Fruit fly (Drosophila melanogaster): ENCODE measurements around the gene twin.

twin gene

dm6 chr3R:24229870-24230422 is 8.2 kb upstream of the twin start, which contains the start of gene Spase22-23:
Spase22-23 (minus strand) TSS chr3R:24230035.
- no peak for TF ChIP-seq ttk (optimal IDR thresholded peaks at IDR 0.05)
- no peak for TF ChIP-seq h (optimal IDR thresholded peaks at IDR 0.05)
- TF ChIP-seq insv (optimal IDR thresholded peaks at IDR 0.05): no peak
- no peak for TF ChIP-seq Sin3A (optimal IDR thresholded peaks at IDR 0.05)
- no peak for TF ChIP-seq Myc (optimal IDR thresholded peaks at IDR 0.05)
- no peak for TF ChIP-seq psq (optimal IDR thresholded peaks at IDR 0.05)

dm6 chr3R:24228675-24229074 is 6.9 kb upstream of the twin start, which contains the start of gene Acp95EF:
Acp95EF (plus strand) TSS chr3R:24228975.
- TF ChIP-seq insv (optimal IDR thresholded peaks at IDR 0.05) (no peak), ttk (optimal IDR thresholded peaks at IDR 0.05) (no peak), Myc (optimal IDR thresholded peaks at IDR 0.05) (no peak), psq (optimal IDR thresholded peaks at IDR 0.05) (no peak), h (optimal IDR thresholded peaks at IDR 0.05) (no peak), Sin3A (optimal IDR thresholded peaks at IDR 0.05) (no peak)

dm6 chr3R:24226744-24227143 is 5.0 kb upstream of the twin start, which contains the start of the genes Spps and CG13609:
Spps (minus strand) TSS chr3R:24226934.
CG13609 (plus strand) TSS chr3R:24227023.
- TF ChIP-seq psq (optimal IDR thresholded peaks at IDR 0.05) (no peak), ttk (optimal IDR thresholded peaks at IDR 0.05) (no peak), insv (optimal IDR thresholded peaks at IDR 0.05) (no peak), h (optimal IDR thresholded peaks at IDR 0.05) (no peak), Myc (optimal IDR thresholded peaks at IDR 0.05) (no peak), Sin3A (optimal IDR thresholded peaks at IDR 0.05) (no peak)

dm6 chr3R:24220845-24221244 is 920 bp downstream of the twin start, which contains the start of gene cav:
cav (plus strand) TSS chr3R:24221103.
- TF ChIP-seq ttk (optimal IDR thresholded peaks at IDR 0.05) (no peak), psq (optimal IDR thresholded peaks at IDR 0.05) (peak; percentile 3)

- TF ChIP-seq Myc (optimal IDR thresholded peaks at IDR 0.05) (no peak), Sin3A (optimal IDR thresholded peaks at IDR 0.05) (no peak), h (optimal IDR thresholded peaks at IDR 0.05) (no peak), psq (optimal IDR thresholded peaks at IDR 0.05) (no peak), insv (optimal IDR thresholded peaks at IDR 0.05) (no peak), ttk (optimal IDR thresholded peaks at IDR 0.05) (no peak)
These were observed 2.7 kb downstream of the twin start for dm6 chr3R:24219093-24219492.

- TF ChIP-seq psq (optimal IDR thresholded peaks at IDR 0.05): no peak
- TF ChIP-seq Myc (optimal IDR thresholded peaks at IDR 0.05): no peak
- no peak for TF ChIP-seq ttk (optimal IDR thresholded peaks at IDR 0.05)
- TF ChIP-seq Sin3A (optimal IDR thresholded peaks at IDR 0.05): no peak
- TF ChIP-seq h (optimal IDR thresholded peaks at IDR 0.05): no peak
- no peak for TF ChIP-seq insv (optimal IDR thresholded peaks at IDR 0.05)
These were observed 3.2 kb downstream of the twin start, which contains the start of gene CG17786 for dm6 chr3R:24218565-24218964. CG17786 (minus strand) TSS chr3R:24218718.

- TF ChIP-seq psq (optimal IDR thresholded peaks at IDR 0.05) (no peak), ttk (optimal IDR thresholded peaks at IDR 0.05) (no peak), Sin3A (optimal IDR thresholded peaks at IDR 0.05) (no peak), h (optimal IDR thresholded peaks at IDR 0.05) (no peak), insv (optimal IDR thresholded peaks at IDR 0.05) (no peak), Myc (optimal IDR thresholded peaks at IDR 0.05) (no peak)
These were observed 5.7 kb downstream of the twin start for dm6 chr3R:24216017-24216416.

- TF ChIP-seq h (optimal IDR thresholded peaks at IDR 0.05) (no peak), Sin3A (optimal IDR thresholded peaks at IDR 0.05) (no peak), insv (optimal IDR thresholded peaks at IDR 0.05) (no peak), Myc (optimal IDR thresholded peaks at IDR 0.05) (no peak), psq (optimal IDR thresholded peaks at IDR 0.05) (no peak), ttk (optimal IDR thresholded peaks at IDR 0.05) (no peak)
These were observed 8.1 kb downstream of the twin start for dm6 chr3R:24213644-24214043.

dm6 chr3R:24206341-24207114 is 15.2 kb downstream of the twin start:
- TF ChIP-seq Myc (optimal IDR thresholded peaks at IDR 0.05): no peak
- no peak for TF ChIP-seq psq (optimal IDR thresholded peaks at IDR 0.05)
- TF ChIP-seq ttk (optimal IDR thresholded peaks at IDR 0.05): no peak
- no peak for TF ChIP-seq insv (optimal IDR thresholded peaks at IDR 0.05)
- TF ChIP-seq Sin3A (optimal IDR thresholded peaks at IDR 0.05): no peak
- TF ChIP-seq h (optimal IDR thresholded peaks at IDR 0.05): no peak

- TF ChIP-seq psq (optimal IDR thresholded peaks at IDR 0.05) (no peak), Sin3A (optimal IDR thresholded peaks at IDR 0.05) (no peak), Myc (optimal IDR thresholded peaks at IDR 0.05) (no peak), ttk (optimal IDR thresholded peaks at IDR 0.05) (no peak), h (optimal IDR thresholded peaks at IDR 0.05) (no peak), insv (optimal IDR thresholded peaks at IDR 0.05) (no peak)
These were observed 15.8 kb downstream of the twin start for dm6 chr3R:24205935-24206334.

dm6 chr3R:24205234-24205894 is 16.4 kb downstream of the twin start:
- TF ChIP-seq h (optimal IDR thresholded peaks at IDR 0.05) (no peak), insv (optimal IDR thresholded peaks at IDR 0.05) (no peak), psq (optimal IDR thresholded peaks at IDR 0.05) (no peak), ttk (optimal IDR thresholded peaks at IDR 0.05) (no peak), Myc (optimal IDR thresholded peaks at IDR 0.05) (no peak), Sin3A (optimal IDR thresholded peaks at IDR 0.05) (no peak)

dm6 chr3R:24204022-24204421 is 17.7 kb downstream of the twin start:
- TF ChIP-seq Myc (optimal IDR thresholded peaks at IDR 0.05) (no peak), insv (optimal IDR thresholded peaks at IDR 0.05) (no peak), psq (optimal IDR thresholded peaks at IDR 0.05) (no peak), Sin3A (optimal IDR thresholded peaks at IDR 0.05) (no peak), ttk (optimal IDR thresholded peaks at IDR 0.05) (no peak), h (optimal IDR thresholded peaks at IDR 0.05) (no peak)
